Worm (Caenorhabditis elegans) whole organism, late embryonic: ENCODE data around the gene nimk-1.

Source experiments
- C38D4.7 ChIP-seq: fragments of 200-800 bp; sonication (Bioruptor generic); optimal IDR thresholded peaks from 2 replicates; lab custom pipeline; 2018; ENCODE audit warnings: mild to moderate bottlenecking, missing genetic modification characterization, moderate library complexity, missing compliant biosample characterization
- K02D7.2 ChIP-seq: sonication (generic microtip); optimal IDR thresholded peaks from 2 replicates; lab custom pipeline; 2017; ENCODE audit warnings: mild to moderate bottlenecking, missing genetic modification characterization, missing compliant biosample characterization
- K09A11.1 ChIP-seq: sonication (generic microtip); optimal IDR thresholded peaks from 2 replicates; lab custom pipeline; 2017; ENCODE audit warnings: antibody characterized with exemption, mild to moderate bottlenecking, missing genetic modification characterization, missing compliant biosample characterization; ENCODE audit not compliant: insufficient read depth
- ahr-1 ChIP-seq: sonication (generic microtip); optimal IDR thresholded peaks from 2 replicates; lab custom pipeline; 2016; ENCODE audit warnings: missing genetic modification characterization, missing compliant biosample characterization
- ama-1 ChIP-seq: fragments of 150-350 bp; optimal IDR thresholded peaks from 2 replicates; lab custom pipeline; 2014
- ceh-18 ChIP-seq: sonication (generic microtip); optimal IDR thresholded peaks from 2 replicates; lab custom pipeline; 2016; ENCODE audit warnings: missing genetic modification characterization, missing compliant biosample characterization
- ceh-22 ChIP-seq: sonication (generic microtip); optimal IDR thresholded peaks from 2 replicates; lab custom pipeline; 2017; ENCODE audit warnings: missing biosample characterization, missing genetic modification characterization
- ceh-30 ChIP-seq: fragments of 150-350 bp; optimal IDR thresholded peaks from 2 replicates; lab custom pipeline; 2014; ENCODE audit warnings: missing biosample characterization, missing genetic modification characterization
- ceh-31 ChIP-seq: sonication (generic microtip); optimal IDR thresholded peaks from 2 replicates; lab custom pipeline; 2016; ENCODE audit warnings: missing genetic modification characterization, missing compliant biosample characterization
- ceh-9 ChIP-seq: sonication (generic microtip); optimal IDR thresholded peaks from 2 replicates; lab custom pipeline; 2016; ENCODE audit warnings: mild to moderate bottlenecking, missing genetic modification characterization, inconsistent platforms, missing compliant biosample characterization
- dmd-4 ChIP-seq: sonication (generic microtip); optimal IDR thresholded peaks from 2 replicates; lab custom pipeline; 2016; ENCODE audit warnings: borderline replicate concordance, missing genetic modification characterization, missing compliant biosample characterization
- dve-1 ChIP-seq: sonication (generic microtip); optimal IDR thresholded peaks from 2 replicates; lab custom pipeline; 2017; ENCODE audit warnings: antibody characterized with exemption, mild to moderate bottlenecking, missing genetic modification characterization, missing compliant biosample characterization
- elt-4 ChIP-seq: sonication (generic microtip); optimal IDR thresholded peaks from 2 replicates; lab custom pipeline; 2016; ENCODE audit warnings: missing genetic modification characterization, missing compliant biosample characterization
- eyg-1 ChIP-seq: sonication (generic microtip); optimal IDR thresholded peaks from 2 replicates; lab custom pipeline; 2016; ENCODE audit warnings: missing genotype, missing genetic modification characterization, missing compliant biosample characterization
- fkh-10 ChIP-seq: fragments of 150-350 bp; optimal IDR thresholded peaks from 2 replicates; lab custom pipeline; 2014; ENCODE audit warnings: missing biosample characterization, missing genetic modification reagents, missing genetic modification characterization
- fkh-6 ChIP-seq: sonication (generic microtip); optimal IDR thresholded peaks from 2 replicates; lab custom pipeline; 2016; ENCODE audit warnings: missing genetic modification characterization, missing compliant biosample characterization
- gmeb-2 ChIP-seq: sonication (generic microtip); optimal IDR thresholded peaks from 2 replicates; lab custom pipeline; 2016; ENCODE audit warnings: missing genetic modification characterization, inconsistent platforms, missing compliant biosample characterization
- hlh-13 ChIP-seq: fragments of 200-800 bp; sonication (Bioruptor generic); optimal IDR thresholded peaks from 2 replicates; lab custom pipeline; 2018; ENCODE audit warnings: mild to moderate bottlenecking, missing genetic modification characterization, missing compliant biosample characterization
- hlh-30 ChIP-seq: sonication (generic microtip); optimal IDR thresholded peaks from 2 replicates; lab custom pipeline; 2017; ENCODE audit warnings: antibody characterized with exemption, missing genetic modification characterization, missing compliant biosample characterization; ENCODE audit not compliant: insufficient read depth
- hlh-6 ChIP-seq: sonication (generic microtip); optimal IDR thresholded peaks from 2 replicates; lab custom pipeline; 2016; ENCODE audit warnings: missing genotype, missing genetic modification characterization, missing compliant biosample characterization
- lin-11 ChIP-seq: fragments of 200-800 bp; sonication (Bioruptor generic); optimal IDR thresholded peaks from 2 replicates; lab custom pipeline; 2018; ENCODE audit warnings: mild to moderate bottlenecking, missing genetic modification characterization, missing compliant biosample characterization
- madf-2 ChIP-seq: sonication (generic microtip); optimal IDR thresholded peaks from 2 replicates; lab custom pipeline; 2017; ENCODE audit warnings: missing genetic modification characterization, missing compliant biosample characterization
- mec-3 ChIP-seq: sonication (generic microtip); optimal IDR thresholded peaks from 2 replicates; lab custom pipeline; 2016; ENCODE audit warnings: borderline replicate concordance, missing genetic modification characterization, missing compliant biosample characterization
- nfya-1 ChIP-seq: sonication (generic microtip); optimal IDR thresholded peaks from 2 replicates; lab custom pipeline; 2017; ENCODE audit warnings: missing genetic modification characterization, mild to moderate bottlenecking, missing compliant biosample characterization, antibody characterized with exemption, moderate library complexity
- nhr-232 ChIP-seq: sonication (generic microtip); optimal IDR thresholded peaks from 2 replicates; lab custom pipeline; 2016; ENCODE audit warnings: missing genetic modification characterization, missing compliant biosample characterization
- npax-4 ChIP-seq: sonication (generic microtip); optimal IDR thresholded peaks from 2 replicates; lab custom pipeline; 2016; ENCODE audit warnings: missing genetic modification characterization, missing compliant biosample characterization
- odd-2 ChIP-seq: sonication (generic microtip); optimal IDR thresholded peaks from 2 replicates; lab custom pipeline; 2017; ENCODE audit warnings: antibody characterized with exemption, mild to moderate bottlenecking, missing genetic modification characterization, missing compliant biosample characterization
- pha-2 ChIP-seq: sonication (generic microtip); optimal IDR thresholded peaks from 2 replicates; lab custom pipeline; 2017; ENCODE audit warnings: mild to moderate bottlenecking, missing genetic modification characterization, missing compliant biosample characterization
- pha-4 ChIP-seq: fragments of 150-350 bp; optimal IDR thresholded peaks from 2 replicates; lab custom pipeline; 2018; ENCODE audit warnings: missing biosample characterization, missing genetic modification reagents, missing genetic modification characterization
- pros-1 ChIP-seq: fragments of 150-350 bp; optimal IDR thresholded peaks from 2 replicates; lab custom pipeline; 2014; ENCODE audit warnings: missing biosample characterization, missing genetic modification reagents, missing genetic modification characterization
- rnt-1 ChIP-seq: sonication (generic microtip); optimal IDR thresholded peaks from 2 replicates; lab custom pipeline; 2016; ENCODE audit warnings: missing genetic modification characterization, missing compliant biosample characterization
- sox-2 ChIP-seq: fragments of 200-800 bp; sonication (Bioruptor generic); IDR thresholded peaks from 2 replicates; pipeline ENCODE4 v1.3.6; 2022; ENCODE audit warnings: missing genetic modification reagents, missing genetic modification characterization, missing compliant biosample characterization
- sox-4 ChIP-seq: sonication (generic microtip); optimal IDR thresholded peaks from 2 replicates; lab custom pipeline; 2017; ENCODE audit warnings: mild to moderate bottlenecking, missing genetic modification characterization, inconsistent platforms, missing compliant biosample characterization
- tbx-7 ChIP-seq: sonication (generic microtip); optimal IDR thresholded peaks from 2 replicates; lab custom pipeline; 2016; ENCODE audit warnings: missing genotype, missing genetic modification characterization, missing compliant biosample characterization
- ttx-3 ChIP-seq: sonication (generic microtip); optimal IDR thresholded peaks from 2 replicates; lab custom pipeline; 2016; ENCODE audit warnings: missing genetic modification reagents, missing genetic modification characterization, missing compliant biosample characterization
- unc-3 ChIP-seq, 2 experiments: fragments of 200-800 bp in 1 of 2; sonication (Bioruptor generic) in 1 of 2; sonication (generic microtip) in 1 of 2; conservative IDR thresholded peaks in 1 of 2; optimal IDR thresholded peaks in 1 of 2; 2 replicates each; pipeline versions ENCODE4 v1.3.6 to Lab custom; 2016 to 2022; ENCODE audit warnings: missing compliant biosample characterization in 2 of 2, missing genetic modification characterization in 2 of 2, missing genetic modification reagents in 1 of 2
- zip-5 ChIP-seq: sonication (generic microtip); optimal IDR thresholded peaks from 2 replicates; lab custom pipeline; 2016; ENCODE audit warnings: missing genetic modification characterization, missing compliant biosample characterization

nimk-1 gene

ce11 chrII:12502784-12503183, 32.8 kb upstream of the nimk-1 start, which contains the start of gene ador-1:
Gene ador-1 (minus strand): TSS chrII:12502884.
- TF ChIP-seq npax-4 (tag; lab: Kevin White, UChicago) (no peak), K02D7.2 (no peak), pha-4 (tag; lab: Kevin White, UChicago) (no peak)

- TF ChIP-seq ceh-18 = no peak
- TF ChIP-seq sox-2 (GFP tag; lab: Robert Waterston, UW) = no peak
- TF ChIP-seq pha-2 (tag; lab: Kevin White, UChicago) = no peak
- no peak for TF ChIP-seq ceh-31 (tag; lab: Kevin White, UChicago)
- TF ChIP-seq hlh-13 (GFP tag; lab: Kevin White, UChicago) = no peak
- TF ChIP-seq mec-3 (tag; lab: Kevin White, UChicago) = no peak
- TF ChIP-seq nhr-232 = no peak
- TF ChIP-seq lin-11 = no peak
- no peak for TF ChIP-seq gmeb-2 (tag; lab: Kevin White, UChicago)
- no peak for TF ChIP-seq ceh-30 (tag; lab: Kevin White, UChicago)
- no peak for TF ChIP-seq eyg-1
- no peak for TF ChIP-seq C38D4.7 (GFP tag; lab: Kevin White, UChicago)
- TF ChIP-seq ahr-1 = no peak
- no peak for TF ChIP-seq unc-3 (GFP tag; conservative IDR thresholded peaks at IDR 0.05; lab: Robert Waterston, UW)
- TF ChIP-seq unc-3 (tag; optimal IDR thresholded peaks at IDR 0.05; lab: Kevin White, UChicago) = no peak
- no peak for TF ChIP-seq sox-4 (tag; lab: Kevin White, UChicago)
- no peak for TF ChIP-seq rnt-1 (tag; lab: Kevin White, UChicago)
- TF ChIP-seq, all 69 proteins: peak for 0
Observed at ce11 chrII:12506511-12506910, 29.0 kb upstream of the nimk-1 start.

- TF ChIP-seq elt-4 (tag; lab: Kevin White, UChicago) (no peak), zip-5 (tag; lab: Kevin White, UChicago) (no peak), hlh-30 (no peak), dmd-4 (no peak), hlh-6 (tag; lab: Kevin White, UChicago) (no peak), K09A11.1 (tag; lab: Kevin White, UChicago) (no peak), ttx-3 (no peak), ceh-31 (tag; lab: Kevin White, UChicago) (no peak), tbx-7 (no peak), ceh-22 (no peak), nfya-1 (no peak)
- TF ChIP-seq, all 69 proteins: peak for 0
Observed at ce11 chrII:12507038-12507437, 28.5 kb upstream of the nimk-1 start, which contains the start of gene srh-68. Gene srh-68 (plus strand): TSS chrII:12507338.

- TF ChIP-seq lin-11 (no peak), odd-2 (tag; lab: Kevin White, UChicago) (no peak), nhr-232 (no peak), ama-1 (lab: Kevin White, UChicago) (no peak), pros-1 (tag; lab: Kevin White, UChicago) (no peak), fkh-10 (GFP tag; lab: Kevin White, UChicago) (no peak), fkh-6 (tag; lab: Kevin White, UChicago) (no peak), ahr-1 (no peak)
Observed at ce11 chrII:12508650-12509049, 26.9 kb upstream of the nimk-1 start, which contains the start of gene srh-67. Gene srh-67 (plus strand): TSS chrII:12508950.

ce11 chrII:12511866-12512265, 23.7 kb upstream of the nimk-1 start, which contains the start of gene srh-73:
Gene srh-73 (plus strand): TSS chrII:12512166.
- TF ChIP-seq ceh-9 (tag; lab: Kevin White, UChicago) (no peak), hlh-6 (tag; lab: Kevin White, UChicago) (no peak), fkh-10 (GFP tag; lab: Kevin White, UChicago) (no peak), madf-2 (tag; lab: Kevin White, UChicago) (no peak), rnt-1 (tag; lab: Kevin White, UChicago) (no peak), dve-1 (tag; lab: Kevin White, UChicago) (no peak)
